Worm (Caenorhabditis elegans) whole organism, late embryonic: ENCODE results near the gene dmsr-16.

Source experiments
- C38D4.7 ChIP-seq: fragments of 200-800 bp; sonication (Bioruptor generic); optimal IDR thresholded peaks from 2 replicates; lab custom pipeline; 2018; ENCODE audit warnings: mild to moderate bottlenecking, missing genetic modification characterization, moderate library complexity, missing compliant biosample characterization
- F13H6.1 ChIP-seq: sonication (generic microtip); optimal IDR thresholded peaks from 2 replicates; lab custom pipeline; 2016; ENCODE audit warnings: missing genetic modification characterization, missing compliant biosample characterization
- K02D7.2 ChIP-seq: sonication (generic microtip); optimal IDR thresholded peaks from 2 replicates; lab custom pipeline; 2017; ENCODE audit warnings: mild to moderate bottlenecking, missing genetic modification characterization, missing compliant biosample characterization
- K09A11.1 ChIP-seq: sonication (generic microtip); optimal IDR thresholded peaks from 2 replicates; lab custom pipeline; 2017; ENCODE audit warnings: antibody characterized with exemption, mild to moderate bottlenecking, missing genetic modification characterization, missing compliant biosample characterization; ENCODE audit not compliant: insufficient read depth
- T23F11.4 ChIP-seq: fragments of 200-800 bp; sonication (Bioruptor generic); optimal IDR thresholded peaks from 2 replicates; lab custom pipeline; 2018; ENCODE audit warnings: mild to moderate bottlenecking, missing genetic modification characterization, missing compliant biosample characterization
- ahr-1 ChIP-seq: sonication (generic microtip); optimal IDR thresholded peaks from 2 replicates; lab custom pipeline; 2016; ENCODE audit warnings: missing genetic modification characterization, missing compliant biosample characterization
- ceh-14 ChIP-seq: sonication (generic microtip); optimal IDR thresholded peaks from 2 replicates; lab custom pipeline; 2016; ENCODE audit warnings: missing genotype, missing genetic modification characterization, missing compliant biosample characterization
- ceh-18 ChIP-seq: sonication (generic microtip); optimal IDR thresholded peaks from 2 replicates; lab custom pipeline; 2016; ENCODE audit warnings: missing genetic modification characterization, missing compliant biosample characterization
- ceh-19 ChIP-seq: fragments of 200-800 bp; sonication (Bioruptor generic); optimal IDR thresholded peaks from 2 replicates; lab custom pipeline; 2018; ENCODE audit warnings: mild to moderate bottlenecking, missing genetic modification characterization, missing compliant biosample characterization
- ceh-24 ChIP-seq: sonication (generic microtip); optimal IDR thresholded peaks from 2 replicates; lab custom pipeline; 2016; ENCODE audit warnings: mild to moderate bottlenecking, missing genetic modification characterization, missing compliant biosample characterization
- ceh-30 ChIP-seq: fragments of 150-350 bp; optimal IDR thresholded peaks from 2 replicates; lab custom pipeline; 2014; ENCODE audit warnings: missing biosample characterization, missing genetic modification characterization
- ceh-31 ChIP-seq: sonication (generic microtip); optimal IDR thresholded peaks from 2 replicates; lab custom pipeline; 2016; ENCODE audit warnings: missing genetic modification characterization, missing compliant biosample characterization
- ceh-45 ChIP-seq: fragments of 200-800 bp; sonication (Bioruptor generic); IDR thresholded peaks from 2 replicates; pipeline ENCODE4 v1.3.6; 2022; ENCODE audit warnings: missing genetic modification reagents, missing genetic modification characterization, missing compliant biosample characterization
- ceh-48 ChIP-seq: sonication (generic microtip); optimal IDR thresholded peaks from 2 replicates; lab custom pipeline; 2016; ENCODE audit warnings: missing genetic modification characterization, inconsistent platforms, missing compliant biosample characterization
- ceh-9 ChIP-seq: sonication (generic microtip); optimal IDR thresholded peaks from 2 replicates; lab custom pipeline; 2016; ENCODE audit warnings: mild to moderate bottlenecking, missing genetic modification characterization, inconsistent platforms, missing compliant biosample characterization
- dve-1 ChIP-seq: sonication (generic microtip); optimal IDR thresholded peaks from 2 replicates; lab custom pipeline; 2017; ENCODE audit warnings: antibody characterized with exemption, mild to moderate bottlenecking, missing genetic modification characterization, missing compliant biosample characterization
- elt-2 ChIP-seq: sonication (generic microtip); optimal IDR thresholded peaks from 2 replicates; lab custom pipeline; 2016; ENCODE audit warnings: missing genetic modification reagents, missing genetic modification characterization, missing compliant biosample characterization
- eyg-1 ChIP-seq: sonication (generic microtip); optimal IDR thresholded peaks from 2 replicates; lab custom pipeline; 2016; ENCODE audit warnings: missing genotype, missing genetic modification characterization, missing compliant biosample characterization
- fax-1 ChIP-seq: sonication (generic microtip); optimal IDR thresholded peaks from 2 replicates; lab custom pipeline; 2016; ENCODE audit warnings: missing genotype, missing genetic modification characterization, missing compliant biosample characterization
- fkh-6 ChIP-seq: sonication (generic microtip); optimal IDR thresholded peaks from 2 replicates; lab custom pipeline; 2016; ENCODE audit warnings: missing genetic modification characterization, missing compliant biosample characterization
- hlh-13 ChIP-seq: fragments of 200-800 bp; sonication (Bioruptor generic); optimal IDR thresholded peaks from 2 replicates; lab custom pipeline; 2018; ENCODE audit warnings: mild to moderate bottlenecking, missing genetic modification characterization, missing compliant biosample characterization
- hlh-8 ChIP-seq: sonication (generic microtip); optimal IDR thresholded peaks from 2 replicates; lab custom pipeline; 2016; ENCODE audit warnings: missing genotype, missing genetic modification characterization, missing compliant biosample characterization
- nfya-1 ChIP-seq: sonication (generic microtip); optimal IDR thresholded peaks from 2 replicates; lab custom pipeline; 2017; ENCODE audit warnings: missing genetic modification characterization, mild to moderate bottlenecking, missing compliant biosample characterization, antibody characterized with exemption, moderate library complexity
- nhr-232 ChIP-seq: sonication (generic microtip); optimal IDR thresholded peaks from 2 replicates; lab custom pipeline; 2016; ENCODE audit warnings: missing genetic modification characterization, missing compliant biosample characterization
- npax-4 ChIP-seq: sonication (generic microtip); optimal IDR thresholded peaks from 2 replicates; lab custom pipeline; 2016; ENCODE audit warnings: missing genetic modification characterization, missing compliant biosample characterization
- odd-2 ChIP-seq: sonication (generic microtip); optimal IDR thresholded peaks from 2 replicates; lab custom pipeline; 2017; ENCODE audit warnings: antibody characterized with exemption, mild to moderate bottlenecking, missing genetic modification characterization, missing compliant biosample characterization
- pat-9 ChIP-seq: fragments of 200-800 bp; sonication (Bioruptor generic); optimal IDR thresholded peaks from 2 replicates; lab custom pipeline; 2018; ENCODE audit warnings: mild to moderate bottlenecking, missing genetic modification characterization, moderate library complexity, missing compliant biosample characterization
- pha-2 ChIP-seq: sonication (generic microtip); optimal IDR thresholded peaks from 2 replicates; lab custom pipeline; 2017; ENCODE audit warnings: mild to moderate bottlenecking, missing genetic modification characterization, missing compliant biosample characterization
- ref-2 ChIP-seq: sonication (generic microtip); optimal IDR thresholded peaks from 2 replicates; lab custom pipeline; 2016; ENCODE audit warnings: missing genetic modification characterization, missing compliant biosample characterization
- sdc-2 ChIP-seq: sonication (generic microtip); optimal IDR thresholded peaks from 2 replicates; lab custom pipeline; 2016; ENCODE audit warnings: missing genotype, missing genetic modification characterization, missing compliant biosample characterization
- sox-4 ChIP-seq: sonication (generic microtip); optimal IDR thresholded peaks from 2 replicates; lab custom pipeline; 2017; ENCODE audit warnings: mild to moderate bottlenecking, missing genetic modification characterization, inconsistent platforms, missing compliant biosample characterization
- syd-9 ChIP-seq: sonication (generic microtip); optimal IDR thresholded peaks from 2 replicates; lab custom pipeline; 2016; ENCODE audit warnings: mild to moderate bottlenecking, missing genetic modification characterization, moderate library complexity, missing compliant biosample characterization
- tbx-2 ChIP-seq: sonication (generic microtip); optimal IDR thresholded peaks from 2 replicates; lab custom pipeline; 2016; ENCODE audit warnings: missing genetic modification characterization, missing compliant biosample characterization
- tbx-7 ChIP-seq: sonication (generic microtip); optimal IDR thresholded peaks from 2 replicates; lab custom pipeline; 2016; ENCODE audit warnings: missing genotype, missing genetic modification characterization, missing compliant biosample characterization
- ttx-3 ChIP-seq: sonication (generic microtip); optimal IDR thresholded peaks from 2 replicates; lab custom pipeline; 2016; ENCODE audit warnings: missing genetic modification reagents, missing genetic modification characterization, missing compliant biosample characterization
- unc-3 ChIP-seq, 2 experiments: fragments of 200-800 bp in 1 of 2; sonication (Bioruptor generic) in 1 of 2; sonication (generic microtip) in 1 of 2; conservative IDR thresholded peaks in 1 of 2; optimal IDR thresholded peaks in 1 of 2; 2 replicates each; pipeline versions ENCODE4 v1.3.6 to Lab custom; 2016 to 2022; ENCODE audit warnings: missing compliant biosample characterization in 2 of 2, missing genetic modification characterization in 2 of 2, missing genetic modification reagents in 1 of 2
- unc-55 ChIP-seq: sonication (generic microtip); optimal IDR thresholded peaks from 2 replicates; lab custom pipeline; 2017; ENCODE audit warnings: missing biosample characterization, missing genetic modification reagents, missing genetic modification characterization
- unc-86 ChIP-seq: sonication (generic microtip); optimal IDR thresholded peaks from 2 replicates; lab custom pipeline; 2016; ENCODE audit warnings: missing genetic modification characterization, missing compliant biosample characterization
- zip-5 ChIP-seq: sonication (generic microtip); optimal IDR thresholded peaks from 2 replicates; lab custom pipeline; 2016; ENCODE audit warnings: missing genetic modification characterization, missing compliant biosample characterization
- ztf-16 ChIP-seq: sonication (generic microtip); optimal IDR thresholded peaks from 2 replicates; lab custom pipeline; 2017; ENCODE audit warnings: missing genetic modification characterization, missing compliant biosample characterization

dmsr-16 gene

ce11 chrV:6796894-6797293 is 12.0 kb downstream of the dmsr-16 start:
- TF ChIP-seq ceh-31 (tag; lab: Kevin White, UChicago), result peak; percentile 52
- TF ChIP-seq F13H6.1 (tag; lab: Kevin White, UChicago), result no peak
- no peak for TF ChIP-seq fkh-6 (tag; lab: Kevin White, UChicago)
- TF ChIP-seq ztf-16 (tag; lab: Kevin White, UChicago), result no peak
- no peak for TF ChIP-seq hlh-13 (GFP tag; lab: Kevin White, UChicago)
- no peak for TF ChIP-seq K02D7.2 (tag; lab: Kevin White, UChicago)
- no peak for TF ChIP-seq ttx-3 (tag; lab: Kevin White, UChicago)
- TF ChIP-seq fax-1, result no peak
- no peak for TF ChIP-seq pat-9
- TF ChIP-seq pha-2 (tag; lab: Kevin White, UChicago), result peak; percentile 28
- no peak for TF ChIP-seq ceh-30 (tag; lab: Kevin White, UChicago)
- TF ChIP-seq nhr-232, result no peak
- TF ChIP-seq nfya-1 (tag; lab: Kevin White, UChicago), result peak; percentile 22
- peak; percentile 12 for TF ChIP-seq ceh-19 (GFP tag; lab: Kevin White, UChicago)
- TF ChIP-seq syd-9 (tag; lab: Kevin White, UChicago), result no peak
- TF ChIP-seq sdc-2 (tag; lab: Kevin White, UChicago), result no peak
- no peak for TF ChIP-seq ref-2

ce11 chrV:6796264-6796663 is 12.6 kb downstream of the dmsr-16 start:
- TF ChIP-seq ceh-9 (tag; lab: Kevin White, UChicago) (no peak), hlh-8 (tag; lab: Kevin White, UChicago) (no peak), ref-2 (no peak), syd-9 (tag; lab: Kevin White, UChicago) (no peak), npax-4 (tag; lab: Kevin White, UChicago) (no peak), odd-2 (no peak), unc-86 (no peak), ttx-3 (tag; lab: Kevin White, UChicago) (no peak), eyg-1 (tag; lab: Kevin White, UChicago) (no peak), T23F11.4 (GFP tag; lab: Kevin White, UChicago) (no peak), ceh-18 (tag; lab: Kevin White, UChicago) (no peak), tbx-7 (tag; lab: Kevin White, UChicago) (no peak), ceh-31 (tag; lab: Kevin White, UChicago) (no peak)
- TF ChIP-seq, all 69 proteins: peak for 0

- TF ChIP-seq fkh-6 (tag; lab: Kevin White, UChicago), result no peak
- peak; percentile 8 for TF ChIP-seq ceh-31 (tag; lab: Kevin White, UChicago)
- TF ChIP-seq ceh-45 (GFP tag; lab: Robert Waterston, UW), result no peak
- TF ChIP-seq C38D4.7 (GFP tag; lab: Kevin White, UChicago), result no peak
- TF ChIP-seq hlh-8 (tag; lab: Kevin White, UChicago), result no peak
- no peak for TF ChIP-seq ceh-14 (tag; lab: Kevin White, UChicago)
Observed at ce11 chrV:6793744-6794239, 15.1 kb downstream of the dmsr-16 start, which contains the start of gene ZC404.1. Gene ZC404.1 (plus strand): TSS chrV:6794189.

- TF ChIP-seq ceh-30 (tag; lab: Kevin White, UChicago) (no peak), F13H6.1 (tag; lab: Kevin White, UChicago) (no peak), unc-3 (GFP tag; conservative IDR thresholded peaks at IDR 0.05; lab: Robert Waterston, UW) (no peak), unc-3 (tag; optimal IDR thresholded peaks at IDR 0.05; lab: Kevin White, UChicago) (no peak)
Observed at ce11 chrV:6792973-6793372, 15.9 kb downstream of the dmsr-16 start.

ce11 chrV:6792565-6792964 is 16.3 kb downstream of the dmsr-16 start, which contains the start of gene gck-2:
Gene gck-2 (minus strand): TSS chrV:6792665.
- no peak for TF ChIP-seq K02D7.2 (tag; lab: Kevin White, UChicago)
- no peak for TF ChIP-seq ahr-1 (tag; lab: Kevin White, UChicago)
- no peak for TF ChIP-seq ceh-30 (tag; lab: Kevin White, UChicago)
- TF ChIP-seq npax-4 (tag; lab: Kevin White, UChicago), result no peak
- no peak for TF ChIP-seq ceh-24
- no peak for TF ChIP-seq ceh-48 (tag; lab: Kevin White, UChicago)
- TF ChIP-seq ceh-19 (GFP tag; lab: Kevin White, UChicago), result no peak
- TF ChIP-seq tbx-2 (tag; lab: Kevin White, UChicago), result no peak
- no peak for TF ChIP-seq hlh-8 (tag; lab: Kevin White, UChicago)
- TF ChIP-seq K09A11.1, result no peak
- TF ChIP-seq unc-55 (GFP tag; lab: Kevin White, UChicago), result no peak
- no peak for TF ChIP-seq zip-5 (tag; lab: Kevin White, UChicago)
- no peak for TF ChIP-seq sdc-2 (tag; lab: Kevin White, UChicago)
- no peak for TF ChIP-seq dve-1 (tag; lab: Kevin White, UChicago)
- no peak for TF ChIP-seq elt-2 (tag; lab: Kevin White, UChicago)
- no peak for TF ChIP-seq sox-4 (tag; lab: Kevin White, UChicago)
- TF ChIP-seq, all 69 proteins: peak for 0
